Worm (Caenorhabditis elegans) whole organism, young adult: ENCODE results near the gene ZK84.4.

ENCODE experiments used
- ceh-40 ChIP-seq: fragments of 200-800 bp; sonication (Bioruptor generic); IDR thresholded peaks from 2 replicates; pipeline ENCODE4 v1.3.6; 2022; ENCODE audit warnings: missing genetic modification characterization, missing compliant biosample characterization
- efl-1 ChIP-seq: fragments of 150-350 bp; optimal IDR thresholded peaks from 2 replicates; lab custom pipeline; 2014; ENCODE audit warnings: missing biosample characterization, missing genetic modification reagents, missing genetic modification characterization
- egrh-3 ChIP-seq: fragments of 200-800 bp; sonication (Bioruptor generic); IDR thresholded peaks from 2 replicates; pipeline ENCODE4 v1.3.6; 2022; ENCODE audit warnings: missing genetic modification reagents, missing genetic modification characterization, missing compliant biosample characterization
- ztf-3 ChIP-seq: fragments of 200-800 bp; sonication (Bioruptor generic); optimal IDR thresholded peaks from 2 replicates; lab custom pipeline; 2018; ENCODE audit warnings: mild to moderate bottlenecking, missing genetic modification characterization, missing compliant biosample characterization

DNA sequence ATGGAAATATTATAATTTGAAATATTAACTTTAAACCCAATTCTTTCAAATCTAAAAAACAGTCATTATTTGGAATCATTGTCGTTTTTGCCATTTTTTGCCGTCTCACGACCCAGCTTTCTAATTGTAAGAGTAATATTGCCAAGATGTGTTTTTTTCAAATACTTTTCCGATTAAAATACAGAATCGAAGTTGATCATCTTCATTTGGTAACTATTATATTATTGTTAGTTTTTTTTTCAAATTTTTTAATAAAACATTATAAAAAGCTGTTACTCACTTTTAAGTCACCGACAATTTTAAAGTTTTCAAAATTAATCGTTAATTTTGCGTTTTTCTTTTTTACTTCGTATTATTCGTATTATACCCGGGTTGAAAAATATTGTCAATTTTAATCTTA lies 11.5 kb downstream of the ZK84.4 start, which contains the start of gene ins-5:
- TF ChIP-seq efl-1 (no peak), egrh-3 (GFP tag; lab: Robert Waterston, UW) (no peak), ztf-3 (no peak), ceh-40 (no peak)
